Fruit fly (Drosophila melanogaster): Measurements from ENCODE around the gene Mco4.
A peak's percentile ranks its signal among the peaks of the same experiment; 100 is the strongest.
"Not testable (repeated sequence)": the region's sequence is repeated elsewhere in the genome, so short reads cannot be mapped to it uniquely, and the experiment has no call there.

Mco4 gene

DNA sequence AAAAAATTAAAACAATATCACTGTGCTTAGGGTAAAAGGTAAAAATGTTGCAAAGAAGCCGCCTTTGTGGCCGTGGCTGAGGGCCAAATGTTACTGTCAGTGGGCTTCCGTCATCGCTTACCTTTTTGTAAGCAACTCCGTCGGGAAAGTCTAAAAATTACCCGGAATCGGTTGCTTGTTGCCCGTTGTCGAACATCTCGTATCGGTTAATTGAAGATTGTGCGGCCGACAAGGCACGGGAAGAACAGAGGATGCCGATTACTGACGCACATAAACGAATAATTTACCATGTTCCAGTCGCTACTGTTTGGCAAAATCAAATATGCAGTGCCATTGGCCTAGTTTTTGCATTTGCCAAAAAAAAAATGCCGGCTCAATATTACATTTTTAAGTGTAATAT lies at the start of gene Mco4:
Gene Mco4, minus strand, starts transcription at position 101 of the 400 bp plus-strand sequence.
- TF ChIP-seq fd85E (GFP tag; optimal IDR thresholded peaks at IDR 0.05) (no peak), CG9139 (GFP tag; optimal IDR thresholded peaks at IDR 0.05) (no peak), dac (GFP tag; optimal IDR thresholded peaks at IDR 0.05) (no peak), CG16779 (tag; optimal IDR thresholded peaks at IDR 0.05) (no peak), CG6808 (GFP tag; optimal IDR thresholded peaks at IDR 0.05) (no peak), lz (GFP tag; optimal IDR thresholded peaks at IDR 0.05) (no peak), CG11902 (GFP tag; optimal IDR thresholded peaks at IDR 0.05) (no peak)

- not testable (repeated sequence) for TF ChIP-seq CG32006 (GFP tag; optimal IDR thresholded peaks at IDR 0.05); CG11762 (GFP tag; optimal IDR thresholded peaks at IDR 0.05; ENCODE audit: insufficient read depth); Met (GFP tag; optimal IDR thresholded peaks at IDR 0.05)
Measured at dm6 chrX:17899402-17899801, 43.5 kb upstream of the Mco4 start, which contains the start of gene Gss2. Gene Gss2 (plus strand): TSS chrX:17899702.

DNA sequence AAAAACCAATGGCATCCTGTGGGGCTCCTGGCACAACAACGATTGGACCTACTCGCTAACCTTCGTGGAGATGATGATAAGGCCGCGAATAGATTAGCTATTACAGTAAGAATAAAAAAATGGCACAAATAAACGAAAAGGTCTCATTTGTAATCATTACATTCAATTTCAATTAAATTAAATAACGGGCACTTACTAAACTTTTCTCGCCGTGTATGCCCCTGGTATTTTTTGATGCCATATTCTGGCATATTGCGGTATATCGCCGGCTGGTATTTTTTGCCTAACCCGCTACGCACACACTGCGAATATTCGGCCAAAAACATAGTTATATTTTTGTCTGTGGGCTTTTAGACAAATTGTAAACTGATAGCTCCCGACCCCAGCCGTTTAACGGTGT lies 33.3 kb upstream of the Mco4 start, which contains the start of gene Gss1:
Gene Gss1, plus strand, starts transcription at position 301 of the 400 bp plus-strand sequence.
- not testable (repeated sequence) for TF ChIP-seq CG10669, CG7368, CG9139 (GFP tag; optimal IDR thresholded peaks at IDR 0.05)

DNA sequence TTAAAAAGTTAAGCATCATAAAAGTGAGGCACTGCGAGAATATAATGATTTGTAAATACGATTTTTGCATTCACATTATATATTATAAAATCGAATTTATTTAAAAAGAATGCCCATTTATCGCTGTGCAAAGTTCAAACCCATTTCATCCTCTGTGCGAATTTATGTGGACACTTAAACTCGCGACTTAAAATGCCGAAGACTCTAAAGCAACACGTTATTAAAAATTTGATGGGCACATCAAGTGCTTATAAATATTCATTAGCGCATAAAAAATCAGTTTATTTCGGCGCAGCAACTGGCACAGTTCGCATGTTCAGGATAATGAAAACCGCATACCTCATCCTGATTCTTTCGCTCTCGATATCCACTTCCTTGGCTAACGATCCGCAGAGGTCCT lies 31.9 kb upstream of the Mco4 start, which contains the start of gene CG6788:
Gene CG6788, plus strand, starts transcription at position 301 of the 400 bp plus-strand sequence.
- TF ChIP-seq eg (GFP tag; IDR thresholded peaks at IDR 0.05) (no peak), CG11294 (GFP tag; IDR thresholded peaks at IDR 0.05) (no peak), CG3919 (GFP tag; optimal IDR thresholded peaks at IDR 0.05) (no peak), Met (GFP tag; optimal IDR thresholded peaks at IDR 0.05) (no peak), CG34406 (GFP tag; optimal IDR thresholded peaks at IDR 0.05) (no peak), CG15336 (GFP tag; IDR thresholded peaks at IDR 0.05) (no peak), Ets21C (GFP tag; optimal IDR thresholded peaks at IDR 0.05) (no peak), Smox (GFP tag; optimal IDR thresholded peaks at IDR 0.05) (no peak), OdsH (GFP tag; optimal IDR thresholded peaks at IDR 0.05) (no peak), CG4318 (GFP tag; optimal IDR thresholded peaks at IDR 0.05) (no peak), Hr39 (GFP tag; optimal IDR thresholded peaks at IDR 0.05) (no peak), topi (GFP tag; optimal IDR thresholded peaks at IDR 0.05) (no peak), salr (GFP tag; optimal IDR thresholded peaks at IDR 0.05) (no peak), fd85E (GFP tag; optimal IDR thresholded peaks at IDR 0.05) (no peak), CG10669 (GFP tag; optimal IDR thresholded peaks at IDR 0.05) (no peak), net (GFP tag; optimal IDR thresholded peaks at IDR 0.05) (no peak), ss (GFP tag; optimal IDR thresholded peaks at IDR 0.05) (no peak)

DNA sequence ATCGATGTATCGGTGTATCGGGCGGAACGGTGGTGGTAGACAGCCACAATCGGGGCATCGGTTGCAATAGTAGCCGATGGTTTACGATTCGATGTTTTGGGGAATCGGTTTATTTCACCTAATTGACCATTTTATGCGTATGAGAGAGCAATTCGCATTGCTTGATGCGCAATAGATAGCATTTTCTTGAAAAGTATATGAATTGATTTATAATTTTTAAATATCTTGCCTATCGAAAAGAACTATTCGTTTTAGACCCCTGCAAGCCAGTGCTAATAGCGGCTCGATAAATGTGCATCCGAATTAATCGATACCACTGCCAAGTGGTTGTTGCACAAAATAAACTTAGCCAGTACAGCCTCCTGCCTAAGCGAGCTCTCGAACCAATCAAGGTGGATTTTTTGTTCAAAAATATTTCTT lies 31.3 kb upstream of the Mco4 start, which contains the start of gene mnb:
Gene mnb, minus strand, starts transcription at position 15 of the 420 bp plus-strand sequence.
- TF ChIP-seq svp (GFP tag) (peak; percentile 73), CG16779 (tag; optimal IDR thresholded peaks at IDR 0.05) (no peak), acj6 (GFP tag; optimal IDR thresholded peaks at IDR 0.05) (peak; percentile 4), esn (GFP tag; optimal IDR thresholded peaks at IDR 0.05) (peak; percentile 32), CG11762 (GFP tag; optimal IDR thresholded peaks at IDR 0.05; ENCODE audit: insufficient read depth) (no peak), cyc (GFP tag; optimal IDR thresholded peaks at IDR 0.05) (no peak), CG31627 (GFP tag; optimal IDR thresholded peaks at IDR 0.05) (peak; percentile 7)
